Fruit fly (Drosophila melanogaster) whole organism, wandering third instar larva: ENCODE results near the gene CG6330.
A peak's percentile ranks its signal among the peaks of the same experiment; 100 is the strongest.

Source experiments
- Abd-B ChIP-seq: fragments of >200 bp; optimal IDR thresholded peaks from 2 replicates; lab custom pipeline; 2017; ENCODE audit warnings: missing biosample characterization, missing genetic modification characterization
- CG32264 ChIP-seq: fragments of 200-800 bp; sonication (Bioruptor generic); optimal IDR thresholded peaks from 2 replicates; lab custom pipeline; 2016; ENCODE audit warnings: missing biosample characterization, missing genetic modification characterization
- CG9705 ChIP-seq: fragments of 200-800 bp; sonication (Bioruptor generic); optimal IDR thresholded peaks from 2 replicates; lab custom pipeline; 2018; ENCODE audit warnings: missing biosample characterization, mild to moderate bottlenecking, missing genetic modification characterization
- CrebA ChIP-seq: fragments of 200-800 bp; sonication (Bioruptor generic); optimal IDR thresholded peaks from 2 replicates; lab custom pipeline; 2016; ENCODE audit warnings: missing biosample characterization, mild to moderate bottlenecking, missing genetic modification characterization, borderline replicate concordance
- Dif ChIP-seq: fragments of 200-275, 200-300 bp; sonication (Bioruptor generic); optimal IDR thresholded peaks from 2 replicates; lab custom pipeline; 2018; ENCODE audit warnings: missing biosample characterization, missing genetic modification characterization; ENCODE audit not compliant: partially characterized antibody
- GATAd ChIP-seq: sonication (Bioruptor generic); optimal IDR thresholded peaks from 2 replicates; lab custom pipeline; 2016; ENCODE audit warnings: missing biosample characterization, missing genetic modification characterization
- HLH106 ChIP-seq: fragments of 200-800 bp; optimal IDR thresholded peaks from 3 replicates; lab custom pipeline; 2019; ENCODE audit warnings: missing biosample characterization, mild to moderate bottlenecking, missing genetic modification characterization, moderate library complexity
- Hnf4 ChIP-seq: fragments of 200-800 bp; sonication (Bioruptor generic); optimal IDR thresholded peaks from 2 replicates; lab custom pipeline; 2016; ENCODE audit warnings: missing biosample characterization, mild to moderate bottlenecking, missing genetic modification characterization
- Hr78 ChIP-seq: fragments of >200 bp; optimal IDR thresholded peaks from 2 replicates; lab custom pipeline; 2017; ENCODE audit warnings: missing biosample characterization, missing genetic modification characterization
- Hr83 ChIP-seq: fragments of 200-300 bp; sonication (Bioruptor generic); optimal IDR thresholded peaks from 2 replicates; lab custom pipeline; 2016; ENCODE audit warnings: missing biosample characterization, mild to moderate bottlenecking, missing genetic modification characterization, moderate library complexity; ENCODE audit not compliant: poor library complexity, severe bottlenecking
- Jra ChIP-seq: sonication (Bioruptor generic); optimal IDR thresholded peaks from 2 replicates; lab custom pipeline; 2016; ENCODE audit warnings: missing biosample characterization, missing genetic modification characterization
- Mio ChIP-seq: sonication (Bioruptor generic); optimal IDR thresholded peaks from 2 replicates; lab custom pipeline; 2016; ENCODE audit warnings: missing biosample characterization, missing genetic modification characterization
- N ChIP-seq: fragments of >200 bp; optimal IDR thresholded peaks from 2 replicates; lab custom pipeline; 2018; ENCODE audit warnings: missing biosample characterization, missing external identifiers, missing genetic modification characterization
- OdsH ChIP-seq: fragments of 200-800 bp; sonication (Bioruptor generic); optimal IDR thresholded peaks from 2 replicates; lab custom pipeline; 2016; ENCODE audit warnings: missing biosample characterization, mild to moderate bottlenecking, missing genetic modification characterization
- Rel ChIP-seq, 2 experiments: fragments of 200-800 bp; sonication (Bioruptor generic) in 1 of 2; optimal IDR thresholded peaks; 2 replicates in 1 of 2; 3 replicates in 1 of 2; lab custom pipeline; 2016 to 2019; ENCODE audit warnings: mild to moderate bottlenecking in 2 of 2, missing biosample characterization in 2 of 2, missing genetic modification characterization in 2 of 2, moderate library complexity in 1 of 2
- Sp1 ChIP-seq: fragments of 200-800 bp; sonication (Bioruptor generic); optimal IDR thresholded peaks from 3 replicates; lab custom pipeline; 2019; ENCODE audit warnings: missing biosample characterization, mild to moderate bottlenecking, missing genetic modification characterization, moderate library complexity
- Vsx2 ChIP-seq: fragments of 200-300, 225-300 bp; sonication (Bioruptor generic); optimal IDR thresholded peaks from 2 replicates; lab custom pipeline; 2018; ENCODE audit warnings: missing biosample characterization, missing genetic modification characterization; ENCODE audit not compliant: partially characterized antibody
- br ChIP-seq: fragments of 200-800 bp; sonication (Bioruptor generic); optimal IDR thresholded peaks from 2 replicates; lab custom pipeline; 2016; ENCODE audit warnings: missing biosample characterization, missing genetic modification characterization
- dl ChIP-seq, 2 experiments: fragments of 175-275, 200-275 bp in 1 of 2; fragments of 200-275 bp in 1 of 2; sonication (Bioruptor generic); optimal IDR thresholded peaks; lab custom pipeline; 2018; ENCODE audit warnings: mild to moderate bottlenecking in 2 of 2, missing biosample characterization in 2 of 2, missing genetic modification characterization in 2 of 2, moderate library complexity in 2 of 2; ENCODE audit not compliant: partially characterized antibody in 2 of 2, insufficient read depth in 1 of 2
- dmrt93B ChIP-seq: fragments of 200-800 bp; sonication (Bioruptor generic); optimal IDR thresholded peaks from 2 replicates; lab custom pipeline; 2018; ENCODE audit warnings: missing biosample characterization, mild to moderate bottlenecking, missing genetic modification characterization
- dsf ChIP-seq: sonication (Bioruptor generic); optimal IDR thresholded peaks from 2 replicates; lab custom pipeline; 2016; ENCODE audit warnings: missing biosample characterization, missing genetic modification characterization, borderline replicate concordance
- ey ChIP-seq: fragments of 200-800 bp; sonication (Bioruptor generic); optimal IDR thresholded peaks from 2 replicates; lab custom pipeline; 2016; ENCODE audit warnings: missing biosample characterization, missing genetic modification characterization
- foxo ChIP-seq, 2 experiments: fragments of 200-800 bp; sonication (Bioruptor generic); optimal IDR thresholded peaks; 2 replicates in 1 of 2; 3 replicates in 1 of 2; lab custom pipeline; 2016 to 2017; ENCODE audit warnings: missing biosample characterization in 2 of 2, missing genetic modification characterization in 2 of 2
- fru ChIP-seq: fragments of 200-800 bp; sonication (Bioruptor generic); optimal IDR thresholded peaks from 3 replicates; lab custom pipeline; 2016; ENCODE audit warnings: missing biosample characterization, mild to moderate bottlenecking, missing genetic modification characterization
- h ChIP-seq: fragments of 200-800 bp; sonication (Bioruptor generic); optimal IDR thresholded peaks from 3 replicates; lab custom pipeline; 2016; ENCODE audit warnings: missing biosample characterization, mild to moderate bottlenecking, missing genetic modification characterization
- jim ChIP-seq: fragments of 175-275, 200-325 bp; sonication (Bioruptor generic); optimal IDR thresholded peaks from 2 replicates; lab custom pipeline; 2016; ENCODE audit warnings: missing biosample characterization, mild to moderate bottlenecking, missing genetic modification characterization
- lola ChIP-seq: fragments of >200 bp; optimal IDR thresholded peaks from 2 replicates; lab custom pipeline; 2017; ENCODE audit warnings: missing biosample characterization, missing genetic modification characterization
- pan ChIP-seq: fragments of >200 bp; optimal IDR thresholded peaks from 2 replicates; lab custom pipeline; 2017
- psq ChIP-seq: fragments of 200-800 bp; sonication (Bioruptor generic); optimal IDR thresholded peaks from 3 replicates; lab custom pipeline; 2017; ENCODE audit warnings: missing biosample characterization, mild to moderate bottlenecking, missing genetic modification characterization, moderate library complexity
- rgr ChIP-seq: fragments of 200-800 bp; sonication (Bioruptor generic); optimal IDR thresholded peaks from 3 replicates; lab custom pipeline; 2016; ENCODE audit warnings: missing biosample characterization, mild to moderate bottlenecking, missing genetic modification characterization
- sage ChIP-seq: fragments of 200-800 bp; sonication (Bioruptor generic); optimal IDR thresholded peaks from 2 replicates; lab custom pipeline; 2016; ENCODE audit warnings: missing biosample characterization, mild to moderate bottlenecking, missing genetic modification characterization
- sv ChIP-seq: fragments of 200-800 bp; sonication (Bioruptor generic); optimal IDR thresholded peaks from 3 replicates; lab custom pipeline; 2016; ENCODE audit warnings: missing biosample characterization, missing genetic modification characterization
- tai ChIP-seq: sonication (Bioruptor generic); optimal IDR thresholded peaks from 2 replicates; lab custom pipeline; 2016; ENCODE audit warnings: missing biosample characterization, missing genetic modification characterization
- usp ChIP-seq: fragments of >200 bp; optimal IDR thresholded peaks from 2 replicates; lab custom pipeline; 2017; ENCODE audit warnings: missing biosample characterization, missing genetic modification characterization
- woc ChIP-seq: sonication (Bioruptor generic); optimal IDR thresholded peaks from 2 replicates; lab custom pipeline; 2016; ENCODE audit warnings: missing biosample characterization, mild to moderate bottlenecking, missing genetic modification characterization

Gene CG6330

dm6 chr3R:26978241-26978640, 19.9 kb upstream of the CG6330 start, which contains the start of the genes CG14253 and CG46313:
Gene CG14253, plus strand, starts transcription at chr3R:26978541.
Gene CG46313, plus strand, starts transcription at chr3R:26978541.
- TF ChIP-seq woc = no peak
- TF ChIP-seq Jra (GFP tag; lab: Kevin White, UChicago) = no peak

DNA sequence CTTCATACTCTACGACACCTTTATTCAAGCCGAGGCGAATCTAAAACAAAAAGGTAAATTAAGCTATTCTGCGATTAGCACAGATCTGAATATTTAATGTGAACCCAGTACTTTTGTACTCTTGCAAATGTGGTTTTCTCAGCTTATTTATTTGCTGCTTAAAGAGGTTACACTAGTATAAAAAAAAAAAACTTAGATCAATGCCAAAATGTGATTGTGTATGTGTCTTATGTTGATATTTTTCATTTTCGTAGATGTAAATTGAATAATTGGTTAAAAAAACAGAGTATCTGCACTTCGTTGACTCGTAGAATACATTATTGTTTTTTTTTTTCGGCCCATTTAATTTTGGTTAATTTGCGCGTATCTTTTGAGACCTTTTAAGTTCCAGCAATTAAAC, 11.5 kb upstream of the CG6330 start:
- TF ChIP-seq usp (GFP tag; lab: Kevin White, UChicago) = no peak
- no peak for TF ChIP-seq sv (GFP tag; lab: Kevin White, UChicago)
- no peak for TF ChIP-seq N (GFP tag; lab: Kevin White, UChicago)
- no peak for TF ChIP-seq CG9705 (GFP tag; lab: Kevin White, UChicago)
- TF ChIP-seq Rel (GFP tag; optimal IDR thresholded peaks at IDR 0.05; lab: Kevin White, UChicago) = no peak
- TF ChIP-seq Rel (tag; optimal IDR thresholded peaks at IDR 0.05; lab: Kevin White, UChicago) = no peak

dm6 chr3R:26968823-26969638, 10.7 kb upstream of the CG6330 start:
- TF ChIP-seq Mio (GFP tag; lab: Kevin White, UChicago) (no peak), CG9705 (GFP tag; lab: Kevin White, UChicago) (no peak), woc (peak; percentile 6), Dif (GFP tag; lab: Kevin White, UChicago) (peak; percentile 26), Hr78 (GFP tag; lab: Kevin White, UChicago) (no peak), CG32264 (GFP tag; lab: Kevin White, UChicago) (no peak), HLH106 (tag; lab: Kevin White, UChicago) (no peak), dsf (GFP tag; lab: Kevin White, UChicago) (no peak), Abd-B (GFP tag; lab: Kevin White, UChicago) (no peak), CrebA (GFP tag; lab: Kevin White, UChicago) (no peak), Hnf4 (GFP tag; lab: Kevin White, UChicago) (no peak), Vsx2 (GFP tag; lab: Kevin White, UChicago) (no peak), h (GFP tag; lab: Kevin White, UChicago) (no peak), sage (GFP tag; lab: Kevin White, UChicago) (no peak), ey (GFP tag; lab: Kevin White, UChicago) (no peak), N (GFP tag; lab: Kevin White, UChicago) (no peak), rgr (peak; percentile 10), Jra (GFP tag; lab: Kevin White, UChicago) (no peak), Sp1 (GFP tag; lab: Kevin White, UChicago) (no peak), dl (GFP tag; optimal IDR thresholded peaks at IDR 0.05; lab: Kevin White, UChicago; ENCODE audit: insufficient read depth in 1 of 2, partially characterized antibody in 2 of 2) (no peak), foxo (GFP tag; optimal IDR thresholded peaks at IDR 0.05; lab: Kevin White, UChicago) (no peak), psq (GFP tag; lab: Kevin White, UChicago) (peak; percentile 84), br (GFP tag; lab: Kevin White, UChicago) (no peak), GATAd (GFP tag; lab: Kevin White, UChicago) (no peak), jim (GFP tag; lab: Kevin White, UChicago) (no peak), OdsH (GFP tag; lab: Kevin White, UChicago) (no peak), sv (GFP tag; lab: Kevin White, UChicago) (no peak), tai (GFP tag; lab: Kevin White, UChicago) (no peak), Hr83 (GFP tag; lab: Kevin White, UChicago) (no peak), fru (GFP tag; lab: Kevin White, UChicago) (no peak), Rel (GFP tag; optimal IDR thresholded peaks at IDR 0.05; lab: Kevin White, UChicago) (no peak), Rel (tag; optimal IDR thresholded peaks at IDR 0.05; lab: Kevin White, UChicago) (peak; percentile 83), usp (GFP tag; lab: Kevin White, UChicago) (no peak), pan (no peak), dmrt93B (GFP tag; lab: Kevin White, UChicago) (no peak), lola (GFP tag; lab: Kevin White, UChicago) (no peak)
